Worm (Caenorhabditis elegans): ENCODE data around the gene msp-33.

Gene msp-33

ce11 chrII:4851594-4852106, 40.8 kb downstream of the msp-33 start, which contains the start of gene dnj-9 (continued):
- peak; percentile 56; the same call in 1 of the 2 replicates for TF ChIP-seq ZK337.2 (GFP tag; IDR thresholded peaks at IDR 0.05)
- TF ChIP-seq ztf-7 (tag; optimal IDR thresholded peaks at IDR 0.05): peak; percentile 82
- no peak for TF ChIP-seq Y5F2A.4 (GFP tag; optimal IDR thresholded peaks at IDR 0.05)
- TF ChIP-seq nhr-6 (tag; optimal IDR thresholded peaks at IDR 0.05): peak; percentile 93
- no peak for TF ChIP-seq D1046.2 (GFP tag; IDR thresholded peaks at IDR 0.05)
- TF ChIP-seq daf-19 (GFP tag; conservative IDR thresholded peaks at IDR 0.05): peak; percentile 45; the same call in 1 of the 2 replicates
- peak; percentile 93 for TF ChIP-seq F10B5.3 (tag; optimal IDR thresholded peaks at IDR 0.05)
- peak; percentile 86 for TF ChIP-seq fkh-10 (GFP tag; optimal IDR thresholded peaks at IDR 0.05)
- TF ChIP-seq ceh-82 (tag; optimal IDR thresholded peaks at IDR 0.05): no peak
- TF ChIP-seq nhr-237 (tag; optimal IDR thresholded peaks at IDR 0.05): no peak
- TF ChIP-seq attf-4 (tag; optimal IDR thresholded peaks at IDR 0.05): no peak
- TF ChIP-seq saeg-2 (GFP tag; IDR thresholded peaks at IDR 0.05): peak; percentile 91
- TF ChIP-seq lsy-2 (tag; optimal IDR thresholded peaks at IDR 0.05): peak; percentile 68 to 96
- no peak for TF ChIP-seq nhr-111 (GFP tag; optimal IDR thresholded peaks at IDR 0.05)
- peak; percentile 88 for TF ChIP-seq ctbp-1 (GFP tag; IDR thresholded peaks at IDR 0.05)
- no peak for TF ChIP-seq R02D3.7 (tag; optimal IDR thresholded peaks at IDR 0.05)
- TF ChIP-seq Y105C5A.15 (GFP tag; IDR thresholded peaks at IDR 0.05): no peak
- TF ChIP-seq nhr-77 (tag; optimal IDR thresholded peaks at IDR 0.05): peak; percentile 93
- peak; percentile 41 for TF ChIP-seq nhr-76 (tag; optimal IDR thresholded peaks at IDR 0.05)
- TF ChIP-seq hlh-30 (tag; optimal IDR thresholded peaks at IDR 0.05; ENCODE audit: insufficient read depth): peak; percentile 88
- peak; percentile 83 for TF ChIP-seq arid-1 (GFP tag; conservative IDR thresholded peaks at IDR 0.05)
- peak; percentile 52 for TF ChIP-seq ces-1 (GFP tag; optimal IDR thresholded peaks at IDR 0.05)
- peak; percentile 90 for TF ChIP-seq ceh-20 (GFP tag; IDR thresholded peaks at IDR 0.05)
- TF ChIP-seq pqm-1 (tag; optimal IDR thresholded peaks at IDR 0.05): no peak
- TF ChIP-seq zip-2 (tag; optimal IDR thresholded peaks at IDR 0.05): peak; percentile 64
- TF ChIP-seq mdl-1 (tag; optimal IDR thresholded peaks at IDR 0.05): peak in 1 of 2 experiments; percentile 51
- peak; percentile 63 for TF ChIP-seq madf-9 (GFP tag; conservative IDR thresholded peaks at IDR 0.05)
- peak; percentile 79; the same call in 1 of the 2 replicates for TF ChIP-seq mdt-29 (GFP tag; IDR thresholded peaks at IDR 0.05)
- TF ChIP-seq T20F7.1 (GFP tag; optimal IDR thresholded peaks at IDR 0.05): peak; percentile 88
- peak; percentile 86; the same call in 1 of the 2 replicates for TF ChIP-seq tra-1 (GFP tag; IDR thresholded peaks at IDR 0.05)
- no peak for TF ChIP-seq skn-1 (tag; optimal IDR thresholded peaks at IDR 0.05)
- no peak for TF ChIP-seq Y75B8A.6 (GFP tag; IDR thresholded peaks at IDR 0.05)
- TF ChIP-seq egl-27 (tag; optimal IDR thresholded peaks at IDR 0.05): no peak
- peak; percentile 73; the same call in 1 of the 2 replicates for TF ChIP-seq snpc-1.2 (GFP tag; IDR thresholded peaks at IDR 0.05)
- peak; percentile 92 for TF ChIP-seq spr-3 (GFP tag; optimal IDR thresholded peaks at IDR 0.05)
- TF ChIP-seq lin-38 (GFP tag; IDR thresholded peaks at IDR 0.05): peak; percentile 92
- TF ChIP-seq nhr-11 (tag; optimal IDR thresholded peaks at IDR 0.05): peak; percentile 84
- TF ChIP-seq cey-2 (tag; optimal IDR thresholded peaks at IDR 0.05; ENCODE audit: borderline replicate concordance, insufficient read depth): no peak
- peak; percentile 18 for TF ChIP-seq lir-3 (tag; optimal IDR thresholded peaks at IDR 0.05)
- peak; percentile 95 for TF ChIP-seq mes-2 (tag; optimal IDR thresholded peaks at IDR 0.05; ENCODE audit: poor library complexity, severe bottlenecking)

ce11 chrII:4849885-4850284, 42.6 kb downstream of the msp-33 start, which contains the start of gene T23B7.3:
T23B7.3 (plus strand) TSS chrII:4850185.
- no peak for TF ChIP-seq Y5F2A.4 (GFP tag; optimal IDR thresholded peaks at IDR 0.05)
- TF ChIP-seq unc-62 (GFP tag; optimal IDR thresholded peaks at IDR 0.05 in 1 of 2): no peak
- TF ChIP-seq unc-62 (tag; optimal IDR thresholded peaks at IDR 0.05): no peak
- no peak for TF ChIP-seq php-3 (GFP tag; IDR thresholded peaks at IDR 0.05)
- no peak for TF ChIP-seq mxl-2 (GFP tag; conservative IDR thresholded peaks at IDR 0.05)
- TF ChIP-seq madf-9 (GFP tag; conservative IDR thresholded peaks at IDR 0.05): no peak
- no peak for TF ChIP-seq nhr-10 (tag; optimal IDR thresholded peaks at IDR 0.05)
- no peak for TF ChIP-seq lin-13 (GFP tag; optimal IDR thresholded peaks at IDR 0.05)
- no peak for TF ChIP-seq lin-29 (GFP tag; IDR thresholded peaks at IDR 0.05)
- TF ChIP-seq daf-19 (GFP tag; conservative IDR thresholded peaks at IDR 0.05): no peak

Measured in whole organism, L4 larva.